Fruit fly (Drosophila melanogaster): ENCODE data around the gene RecQ4.

Gene RecQ4

dm6 chr3L:8186627-8187396, 11.0 kb upstream of the RecQ4 start, which contains the start of the genes ERR and Atg18a (continued):
- peak; percentile 99 for TF ChIP-seq CG2116 (GFP tag; optimal IDR thresholded peaks at IDR 0.05)
- TF ChIP-seq CG4360 (GFP tag; IDR thresholded peaks at IDR 0.05), result peak; percentile 85
- TF ChIP-seq z (GFP tag; IDR thresholded peaks at IDR 0.05), result no peak
- TF ChIP-seq Taf1 (GFP tag; IDR thresholded peaks at IDR 0.05), result peak; percentile 78
- peak; percentile 83 for TF ChIP-seq wor (GFP tag; IDR thresholded peaks at IDR 0.05)
- peak; percentile 79; the same call in 1 of the 2 replicates for TF ChIP-seq wdn (GFP tag; IDR thresholded peaks at IDR 0.05)
- peak; percentile 68 for TF ChIP-seq CG10979 (tag; optimal IDR thresholded peaks at IDR 0.05)
- TF ChIP-seq Fer2 (tag; optimal IDR thresholded peaks at IDR 0.05), result peak; percentile 82
- peak; percentile 74 for TF ChIP-seq caup (GFP tag; optimal IDR thresholded peaks at IDR 0.05; ENCODE audit: severe bottlenecking)
- TF ChIP-seq CG43689 (GFP tag; IDR thresholded peaks at IDR 0.05), result peak; percentile 58
- peak; percentile 67 for TF ChIP-seq Dll (GFP tag; IDR thresholded peaks at IDR 0.05; ENCODE audit: partially characterized antibody)
- peak; percentile 100 for TF ChIP-seq CG7928 (GFP tag; optimal IDR thresholded peaks at IDR 0.05)
- peak; percentile 92 for TF ChIP-seq CoRest (tag; optimal IDR thresholded peaks at IDR 0.05)
- TF ChIP-seq Nf-YA (GFP tag; IDR thresholded peaks at IDR 0.05), result no peak
- peak; percentile 40 for TF ChIP-seq kay (GFP tag; optimal IDR thresholded peaks at IDR 0.05)
- TF ChIP-seq vfl (GFP tag; optimal IDR thresholded peaks at IDR 0.05), result peak; percentile 72
- TF ChIP-seq maf-S (GFP tag; optimal IDR thresholded peaks at IDR 0.05), result peak; percentile 79
- TF ChIP-seq CG7839 (tag; optimal IDR thresholded peaks at IDR 0.05), result peak; percentile 86
- no peak for TF ChIP-seq CG6813 (GFP tag; optimal IDR thresholded peaks at IDR 0.05)
- TF ChIP-seq Ravus (GFP tag; IDR thresholded peaks at IDR 0.05), result peak; percentile 41
- peak; percentile 98 for TF ChIP-seq stwl (tag; optimal IDR thresholded peaks at IDR 0.05)
- peak; percentile 61 for TF ChIP-seq CG1647 (GFP tag; optimal IDR thresholded peaks at IDR 0.05)
- peak; percentile 40 for TF ChIP-seq CG17912 (GFP tag; optimal IDR thresholded peaks at IDR 0.05)
- TF ChIP-seq Sin3A (optimal IDR thresholded peaks at IDR 0.05), result peak; percentile 98
- TF ChIP-seq CG4282 (GFP tag; optimal IDR thresholded peaks at IDR 0.05), result peak; percentile 4
- peak; percentile 84 for TF ChIP-seq CG2678 (tag; optimal IDR thresholded peaks at IDR 0.05)
- TF ChIP-seq CG4424 (GFP tag; optimal IDR thresholded peaks at IDR 0.05), result peak; percentile 79
- peak; percentile 63 for TF ChIP-seq Poxn (GFP tag; IDR thresholded peaks at IDR 0.05)
- TF ChIP-seq CG14667 (GFP tag; IDR thresholded peaks at IDR 0.05), result peak; percentile 89
- TF ChIP-seq CG30431 (GFP tag; optimal IDR thresholded peaks at IDR 0.05), result peak; percentile 74
- TF ChIP-seq Mrtf (GFP tag; IDR thresholded peaks at IDR 0.05), result peak; percentile 79
- TF ChIP-seq CG6854 (GFP tag; optimal IDR thresholded peaks at IDR 0.05), result no peak
- peak; percentile 54; the same call in 1 of the 2 replicates for TF ChIP-seq CG1024 (GFP tag; IDR thresholded peaks at IDR 0.05)
- peak; percentile 50 for TF ChIP-seq exex (tag; optimal IDR thresholded peaks at IDR 0.05)
- TF ChIP-seq run (tag; optimal IDR thresholded peaks at IDR 0.05), result no peak
- peak; percentile 16 for TF ChIP-seq salm (tag; optimal IDR thresholded peaks at IDR 0.05)
- peak; percentile 75 to 80 for TF ChIP-seq chif (GFP tag; optimal IDR thresholded peaks at IDR 0.05)
- TF ChIP-seq Dfd (GFP tag; optimal IDR thresholded peaks at IDR 0.05), result no peak
- peak; percentile 70 for TF ChIP-seq CG18011 (GFP tag; optimal IDR thresholded peaks at IDR 0.05)
- peak; percentile 45; the same call in 1 of the 3 replicates for TF ChIP-seq CG6791 (GFP tag; IDR thresholded peaks at IDR 0.05; ENCODE audit: partially characterized antibody)
- peak; percentile 33 for TF ChIP-seq Nf-YB (GFP tag; optimal IDR thresholded peaks at IDR 0.05)
- TF ChIP-seq Hmx (GFP tag; optimal IDR thresholded peaks at IDR 0.05), result peak; percentile 17
- TF ChIP-seq CG13894 (tag; optimal IDR thresholded peaks at IDR 0.05), result peak; percentile 52
- TF ChIP-seq crol (GFP tag; IDR thresholded peaks at IDR 0.05), result no peak
- peak; percentile 93 for TF ChIP-seq CG4404 (GFP tag; IDR thresholded peaks at IDR 0.05)
- TF ChIP-seq ash1 (GFP tag; optimal IDR thresholded peaks at IDR 0.05), result no peak
- peak; percentile 82 for TF ChIP-seq tx (GFP tag; optimal IDR thresholded peaks at IDR 0.05)
- TF ChIP-seq CG9727 (GFP tag; optimal IDR thresholded peaks at IDR 0.05), result peak; percentile 84
- TF ChIP-seq dimm (GFP tag; IDR thresholded peaks at IDR 0.05), result peak; percentile 54; the same call in 1 of the 2 replicates
- peak; percentile 66 for TF ChIP-seq gro (GFP tag; optimal IDR thresholded peaks at IDR 0.05)
